Worm (Caenorhabditis elegans) whole organism, young adult: Measurements from ENCODE around the gene F02H6.3.

ENCODE experiments used
- F37B4.10 ChIP-seq: fragments of 200-800 bp; sonication (Bioruptor generic); IDR thresholded peaks from 2 replicates; pipeline ENCODE4 v1.3.6; 2022; ENCODE audit warnings: missing genetic modification characterization, missing compliant biosample characterization
- F52B5.7 ChIP-seq: sonication (generic microtip); optimal IDR thresholded peaks from 2 replicates; lab custom pipeline; 2016; ENCODE audit warnings: mild to moderate bottlenecking, missing genetic modification characterization, missing compliant biosample characterization
- F55B11.4 ChIP-seq: sonication (generic microtip); optimal IDR thresholded peaks from 2 replicates; lab custom pipeline; 2016; ENCODE audit warnings: missing compliant biosample characterization, missing genetic modification characterization, borderline replicate concordance; ENCODE audit not compliant: insufficient read depth
- F57A8.1 ChIP-seq: fragments of 200-800 bp; sonication (Bioruptor generic); optimal IDR thresholded peaks from 2 replicates; lab custom pipeline; 2018; ENCODE audit warnings: mild to moderate bottlenecking, missing genetic modification characterization, moderate library complexity, missing compliant biosample characterization
- F57C9.4 ChIP-seq: sonication (generic microtip); optimal IDR thresholded peaks from 2 replicates; lab custom pipeline; 2017; ENCODE audit warnings: mild to moderate bottlenecking, missing genetic modification characterization, missing compliant biosample characterization
- T07F8.4 ChIP-seq: sonication (generic microtip); optimal IDR thresholded peaks from 2 replicates; lab custom pipeline; 2016; ENCODE audit warnings: mild to moderate bottlenecking, missing genetic modification characterization, moderate library complexity, missing compliant biosample characterization
- aptf-2 ChIP-seq: fragments of 200-800 bp; sonication (Bioruptor generic); conservative IDR thresholded peaks from 2 replicates; pipeline ENCODE4 v1.3.6; 2022; ENCODE audit warnings: missing genetic modification reagents, missing genetic modification characterization, missing compliant biosample characterization
- attf-6 ChIP-seq: fragments of 200-800 bp; sonication (Bioruptor generic); IDR thresholded peaks from 2 replicates; pipeline ENCODE4 v1.3.6; 2022; ENCODE audit warnings: missing genetic modification reagents, missing genetic modification characterization, missing compliant biosample characterization
- ccch-3 ChIP-seq: fragments of 200-800 bp; sonication (Bioruptor generic); optimal IDR thresholded peaks from 2 replicates; lab custom pipeline; 2018; ENCODE audit warnings: mild to moderate bottlenecking, missing genetic modification characterization, missing compliant biosample characterization
- cebp-1 ChIP-seq, 2 experiments: fragments of 200-800 bp in 1 of 2; sonication (Bioruptor generic) in 1 of 2; sonication (generic microtip) in 1 of 2; IDR thresholded peaks in 1 of 2; optimal IDR thresholded peaks in 1 of 2; 2 replicates each; pipeline versions ENCODE4 v1.3.6 to Lab custom; 2017 to 2022; ENCODE audit warnings: missing compliant biosample characterization in 2 of 2, missing genetic modification characterization in 2 of 2, mild to moderate bottlenecking in 1 of 2, missing genetic modification reagents in 1 of 2, moderate library complexity in 1 of 2
- ceh-40 ChIP-seq: fragments of 200-800 bp; sonication (Bioruptor generic); IDR thresholded peaks from 2 replicates; pipeline ENCODE4 v1.3.6; 2022; ENCODE audit warnings: missing genetic modification characterization, missing compliant biosample characterization
- ceh-58 ChIP-seq: fragments of 200-800 bp; sonication (Bioruptor generic); IDR thresholded peaks from 2 replicates; pipeline ENCODE4 v1.3.6; 2022; ENCODE audit warnings: missing genetic modification characterization, missing compliant biosample characterization
- ceh-91 ChIP-seq: fragments of 200-800 bp; sonication (Bioruptor generic); IDR thresholded peaks from 2 replicates; pipeline ENCODE4 v1.3.6; 2022; ENCODE audit warnings: missing genetic modification reagents, missing genetic modification characterization, missing compliant biosample characterization
- chd-7 ChIP-seq: sonication (generic microtip); optimal IDR thresholded peaks from 2 replicates; lab custom pipeline; 2016; ENCODE audit warnings: mild to moderate bottlenecking, missing genetic modification characterization, moderate library complexity, missing compliant biosample characterization
- die-1 ChIP-seq: sonication (generic microtip); optimal IDR thresholded peaks from 2 replicates; lab custom pipeline; 2016; ENCODE audit warnings: missing genotype, mild to moderate bottlenecking, missing genetic modification characterization, missing compliant biosample characterization
- dox-1 ChIP-seq: fragments of 200-800 bp; sonication (Bioruptor generic); IDR thresholded peaks from 2 replicates; pipeline ENCODE4 v1.3.6; 2022; ENCODE audit warnings: missing genetic modification reagents, missing genetic modification characterization, missing compliant biosample characterization
- dpl-1 ChIP-seq: fragments of 150-350 bp; optimal IDR thresholded peaks from 2 replicates; lab custom pipeline; 2014; ENCODE audit warnings: missing biosample characterization, missing genetic modification reagents, missing genetic modification characterization
- egl-18 ChIP-seq: fragments of 200-800 bp; sonication (Bioruptor generic); IDR thresholded peaks from 2 replicates; pipeline ENCODE4 v1.3.6; 2022; ENCODE audit warnings: missing genetic modification reagents, missing genetic modification characterization, missing compliant biosample characterization
- ets-4 ChIP-seq: fragments of 200-800 bp; sonication (Bioruptor generic); optimal IDR thresholded peaks from 2 replicates; lab custom pipeline; 2018; ENCODE audit warnings: mild to moderate bottlenecking, missing genetic modification characterization, missing compliant biosample characterization
- hmg-20 ChIP-seq: fragments of 200-800 bp; sonication (Bioruptor generic); IDR thresholded peaks from 2 replicates; pipeline ENCODE4 v1.3.6; 2022; ENCODE audit warnings: missing genetic modification reagents, missing genetic modification characterization, missing compliant biosample characterization
- hrde-1 ChIP-seq: sonication (generic microtip); optimal IDR thresholded peaks from 2 replicates; lab custom pipeline; 2016; ENCODE audit warnings: missing genetic modification characterization, mild to moderate bottlenecking, missing compliant biosample characterization, moderate library complexity, missing genotype, missing genetic modification reagents, borderline replicate concordance
- let-526 ChIP-seq: fragments of 200-800 bp; sonication (Bioruptor generic); IDR thresholded peaks from 2 replicates; pipeline ENCODE4 v1.3.6; 2022; ENCODE audit warnings: missing genetic modification reagents, missing genetic modification characterization, missing compliant biosample characterization
- let-607 ChIP-seq, 2 experiments: fragments of 200-800 bp in 1 of 2; sonication (Bioruptor generic) in 1 of 2; sonication (generic microtip) in 1 of 2; optimal IDR thresholded peaks; 2 replicates each; lab custom pipeline; 2016 to 2018; ENCODE audit warnings: mild to moderate bottlenecking in 2 of 2, missing compliant biosample characterization in 2 of 2, missing genetic modification characterization in 2 of 2, moderate library complexity in 2 of 2, missing genotype in 1 of 2
- lsl-1 ChIP-seq: fragments of 200-800 bp; sonication (Bioruptor generic); optimal IDR thresholded peaks from 2 replicates; lab custom pipeline; 2018; ENCODE audit warnings: mild to moderate bottlenecking, missing genetic modification characterization, moderate library complexity, missing compliant biosample characterization
- madf-10 ChIP-seq: sonication (generic microtip); optimal IDR thresholded peaks from 2 replicates; lab custom pipeline; 2016; ENCODE audit warnings: mild to moderate bottlenecking, missing genetic modification characterization, missing compliant biosample characterization
- madf-3 ChIP-seq: fragments of 200-800 bp; sonication (Bioruptor generic); IDR thresholded peaks from 2 replicates; pipeline ENCODE4 v1.3.6; 2022; ENCODE audit warnings: missing genetic modification reagents, missing genetic modification characterization, missing compliant biosample characterization
- mcd-1 ChIP-seq: fragments of 200-800 bp; sonication (Bioruptor generic); IDR thresholded peaks from 2 replicates; pipeline ENCODE4 v1.3.6; 2022; ENCODE audit warnings: missing genetic modification reagents, missing genetic modification characterization, missing compliant biosample characterization
- mes-4 ChIP-seq: sonication (generic microtip); optimal IDR thresholded peaks from 2 replicates; lab custom pipeline; 2016; ENCODE audit warnings: missing genotype, missing genetic modification characterization, missing compliant biosample characterization
- nfya-2 ChIP-seq: fragments of 200-800 bp; sonication (Bioruptor generic); IDR thresholded peaks from 2 replicates; pipeline ENCODE4 v1.3.6; 2022; ENCODE audit warnings: missing genetic modification reagents, missing genetic modification characterization, missing compliant biosample characterization
- nhr-179 ChIP-seq: sonication (generic microtip); optimal IDR thresholded peaks from 2 replicates; lab custom pipeline; 2016; ENCODE audit warnings: mild to moderate bottlenecking, missing genetic modification characterization, missing compliant biosample characterization
- nhr-80 ChIP-seq: sonication (generic microtip); optimal IDR thresholded peaks from 2 replicates; lab custom pipeline; 2016; ENCODE audit warnings: missing genetic modification characterization, missing compliant biosample characterization
- sea-2 ChIP-seq: fragments of 200-800 bp; sonication (Bioruptor generic); IDR thresholded peaks from 2 replicates; pipeline ENCODE4 v1.3.6; 2022; ENCODE audit warnings: missing genetic modification characterization, missing compliant biosample characterization
- snpc-1.1 ChIP-seq: sonication (generic microtip); optimal IDR thresholded peaks from 2 replicates; lab custom pipeline; 2017; ENCODE audit warnings: missing genetic modification characterization, mild to moderate bottlenecking, missing compliant biosample characterization, antibody characterized with exemption, moderate library complexity, missing genotype, missing genetic modification reagents; ENCODE audit not compliant: insufficient read depth
- snpc-3.4 ChIP-seq: sonication (generic microtip); optimal IDR thresholded peaks from 2 replicates; lab custom pipeline; 2017; ENCODE audit warnings: missing genetic modification characterization, mild to moderate bottlenecking, missing compliant biosample characterization, antibody characterized with exemption, moderate library complexity, missing genotype, missing genetic modification reagents
- snpc-4 ChIP-seq, 5 experiments: fragments of 150-350 bp in 1 of 5; sonication (generic microtip) in 4 of 5; optimal IDR thresholded peaks; 2 replicates each; lab custom pipeline; 2014 to 2018; ENCODE audit warnings: missing genetic modification characterization in 5 of 5, missing biosample characterization in 3 of 5, antibody characterized with exemption in 2 of 5, mild to moderate bottlenecking in 2 of 5, missing compliant biosample characterization in 2 of 5, missing genotype in 2 of 5, moderate library complexity in 2 of 5, missing genetic modification reagents in 1 of 5
- somi-1 ChIP-seq: fragments of 200-800 bp; sonication (Bioruptor generic); optimal IDR thresholded peaks from 2 replicates; lab custom pipeline; 2018; ENCODE audit warnings: mild to moderate bottlenecking, missing genetic modification characterization, missing compliant biosample characterization
- unc-62 ChIP-seq: fragments of 150-350 bp; optimal IDR thresholded peaks from 2 replicates; lab custom pipeline; 2014; ENCODE audit warnings: missing biosample characterization, missing genetic modification reagents, missing genetic modification characterization
- zfh-2 ChIP-seq: fragments of 200-800 bp; sonication (Bioruptor generic); conservative IDR thresholded peaks from 2 replicates; pipeline ENCODE4 v1.3.6; 2022; ENCODE audit warnings: missing genetic modification reagents, missing genetic modification characterization, missing compliant biosample characterization
- ztf-18 ChIP-seq: sonication (generic microtip); optimal IDR thresholded peaks from 2 replicates; lab custom pipeline; 2016; ENCODE audit warnings: missing genotype, mild to moderate bottlenecking, missing genetic modification characterization, missing compliant biosample characterization
- ztf-25 ChIP-seq: fragments of 200-800 bp; sonication (Bioruptor generic); IDR thresholded peaks from 2 replicates; pipeline ENCODE4 v1.3.6; 2022; ENCODE audit warnings: missing genetic modification reagents, missing genetic modification characterization, missing compliant biosample characterization
- ztf-26 ChIP-seq: sonication (generic microtip); optimal IDR thresholded peaks from 2 replicates; lab custom pipeline; 2017; ENCODE audit warnings: missing genetic modification characterization, missing compliant biosample characterization
- ztf-28 ChIP-seq: fragments of 200-800 bp; sonication (Bioruptor generic); IDR thresholded peaks from 2 replicates; pipeline ENCODE4 v1.3.6; 2022; ENCODE audit warnings: missing genetic modification reagents, missing genetic modification characterization, missing compliant biosample characterization
- ztf-6 ChIP-seq: fragments of 200-800 bp; sonication (Bioruptor generic); IDR thresholded peaks from 2 replicates; pipeline ENCODE4 v1.3.6; 2022; ENCODE audit warnings: missing genetic modification reagents, missing genetic modification characterization, missing compliant biosample characterization

F02H6.3 gene

DNA sequence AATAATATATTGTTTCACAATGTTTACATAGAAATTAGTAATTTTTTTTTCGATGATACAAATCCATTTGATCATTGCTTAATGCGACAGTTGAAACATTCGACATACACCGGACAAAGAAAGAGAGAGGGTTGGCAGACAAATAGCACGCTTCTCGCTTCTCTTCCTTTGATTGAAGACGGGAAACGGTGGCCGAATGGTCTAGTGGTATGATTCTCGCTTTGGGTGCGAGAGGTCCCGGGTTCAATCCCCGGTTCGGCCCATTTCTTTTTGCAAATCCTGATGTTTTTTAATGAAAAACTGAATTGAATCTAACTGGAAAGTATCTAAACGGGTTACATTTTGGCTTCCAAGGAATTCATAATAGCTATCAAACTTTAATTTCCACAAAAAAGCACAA is 21.7 kb downstream of the F02H6.3 start (continued):
- no peak for TF ChIP-seq sea-2 (GFP tag; lab: Robert Waterston, UW)
- TF ChIP-seq ztf-28 (GFP tag; lab: Robert Waterston, UW) = 0 out of 2 replicates have a peak, but pooled peaks have one; percentile 61
- peak; percentile 33 for TF ChIP-seq madf-10 (tag; lab: Kevin White, UChicago)
- TF ChIP-seq somi-1 = peak; percentile 16
- no peak for TF ChIP-seq ccch-3 (GFP tag; lab: Kevin White, UChicago)
- peak; percentile 69 for TF ChIP-seq snpc-1.1 (tag; lab: Kevin White, UChicago)
- no peak for TF ChIP-seq nhr-179 (tag; lab: Kevin White, UChicago)
- 0 out of 2 replicates have a peak, but pooled peaks have one; percentile 66 for TF ChIP-seq ceh-58 (GFP tag; lab: Robert Waterston, UW)
- no peak for TF ChIP-seq let-607 (tag; optimal IDR thresholded peaks at IDR 0.05; lab: Kevin White, UChicago)
- TF ChIP-seq T07F8.4 = peak; percentile 74
- TF ChIP-seq egl-18 (GFP tag; lab: Robert Waterston, UW) = no peak
- TF ChIP-seq madf-3 (GFP tag; lab: Robert Waterston, UW) = no peak
- no peak for TF ChIP-seq zfh-2 (GFP tag; lab: Robert Waterston, UW)
- no peak; the same call in 1 of the 2 replicates for TF ChIP-seq dox-1 (GFP tag; lab: Robert Waterston, UW)
- peak; percentile 45; the same call in 1 of the 2 replicates for TF ChIP-seq cebp-1 (GFP tag; IDR thresholded peaks at IDR 0.05; lab: Robert Waterston, UW)
- no peak for TF ChIP-seq cebp-1 (tag; optimal IDR thresholded peaks at IDR 0.05; lab: Kevin White, UChicago)
- TF ChIP-seq, all 124 proteins: peak for 72

DNA sequence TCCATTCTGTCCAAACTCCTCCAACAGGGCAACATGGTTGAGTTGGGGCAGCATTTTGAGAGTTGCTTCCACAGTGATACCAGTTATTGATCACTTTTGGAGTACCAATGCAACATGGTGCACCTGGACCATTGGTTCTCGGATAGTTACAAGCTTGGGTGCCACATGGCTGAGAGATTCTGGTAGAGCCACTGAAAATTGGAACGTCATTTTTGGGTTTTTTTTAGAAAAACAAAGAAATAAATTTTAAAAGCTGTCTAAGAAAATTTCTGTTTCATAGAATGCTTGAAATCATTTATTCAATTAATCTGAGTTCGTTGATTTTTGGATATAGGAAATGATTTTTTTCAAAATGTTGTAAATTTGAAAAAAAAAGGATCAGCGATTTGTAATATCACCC is 23.9 kb downstream of the F02H6.3 start:
- TF ChIP-seq attf-6 (0 out of 2 replicates have a peak, but pooled peaks have one; percentile 21), chd-7 (tag; lab: Kevin White, UChicago) (no peak)
- TF ChIP-seq, all 124 proteins: peak for 1

DNA sequence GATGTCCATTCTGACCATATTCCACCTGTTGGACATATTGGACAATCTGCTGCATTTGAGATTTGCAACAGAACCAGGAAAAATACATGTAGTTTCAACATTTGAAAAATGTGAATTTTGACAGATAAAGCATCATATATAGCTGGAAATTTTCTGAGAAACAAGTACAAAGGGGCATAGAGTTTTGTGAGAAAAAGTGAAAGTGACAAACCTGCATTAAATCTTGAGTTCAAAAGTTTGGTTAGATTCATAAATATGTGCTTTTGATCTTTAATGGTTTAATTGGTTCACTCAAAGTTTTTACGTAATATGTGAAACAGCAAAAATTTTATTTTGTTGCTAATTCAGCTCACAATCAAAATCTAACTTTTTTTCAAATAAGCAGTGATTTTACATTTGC is 24.8 kb downstream of the F02H6.3 start, which contains the start of gene F02H6.7:
Gene F02H6.7 (minus strand): TSS at position 101 of the 400 bp plus-strand sequence.
- TF ChIP-seq snpc-3.4 (no peak), nhr-179 (tag; lab: Kevin White, UChicago) (no peak), F57A8.1 (GFP tag; lab: Kevin White, UChicago) (no peak), aptf-2 (GFP tag; lab: Robert Waterston, UW) (no peak), F55B11.4 (no peak), let-526 (no peak), mcd-1 (GFP tag; lab: Robert Waterston, UW) (no peak), egl-18 (GFP tag; lab: Robert Waterston, UW) (no peak), ceh-91 (GFP tag; lab: Robert Waterston, UW) (no peak), ceh-40 (no peak), ztf-26 (tag; lab: Kevin White, UChicago) (no peak), die-1 (tag; lab: Kevin White, UChicago) (no peak), mes-4 (tag; lab: Kevin White, UChicago) (no peak), snpc-4 (GFP tag; optimal IDR thresholded peaks at IDR 0.05; lab: Kevin White, UChicago) (no peak), snpc-4 (tag; optimal IDR thresholded peaks at IDR 0.05; lab: Kevin White, UChicago) (no peak), dpl-1 (GFP tag; lab: Kevin White, UChicago) (no peak)

DNA sequence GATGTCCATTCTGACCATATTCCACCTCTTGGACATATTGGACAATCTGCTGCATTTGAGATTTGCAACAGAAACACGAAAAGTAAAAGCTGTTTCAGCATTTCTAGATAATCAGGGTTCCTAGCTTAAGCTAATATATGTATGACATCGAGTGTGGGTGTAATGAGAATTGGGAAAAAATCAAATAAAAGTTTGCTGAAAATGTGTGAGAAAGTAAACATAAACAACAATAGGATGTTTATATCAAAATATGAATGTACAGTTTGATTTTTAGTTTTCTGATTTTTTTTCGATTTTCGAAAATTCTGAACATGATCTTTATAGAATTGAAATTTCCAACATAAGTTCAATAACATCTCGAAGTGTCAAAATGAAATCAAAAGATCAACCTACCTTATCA is 27.6 kb downstream of the F02H6.3 start, which contains the start of gene F02H6.6:
Gene F02H6.6 (minus strand): TSS at position 101 of the 400 bp plus-strand sequence.
- TF ChIP-seq nfya-2 (GFP tag; lab: Robert Waterston, UW) (no peak), unc-62 (GFP tag; lab: Kevin White, UChicago) (no peak), hmg-20 (GFP tag; lab: Robert Waterston, UW) (no peak), nhr-80 (tag; lab: Kevin White, UChicago) (no peak), cebp-1 (GFP tag; IDR thresholded peaks at IDR 0.05; lab: Robert Waterston, UW) (no peak), cebp-1 (tag; optimal IDR thresholded peaks at IDR 0.05; lab: Kevin White, UChicago) (no peak), chd-7 (tag; lab: Kevin White, UChicago) (no peak), F37B4.10 (GFP tag; lab: Robert Waterston, UW) (no peak), hrde-1 (tag; lab: Kevin White, UChicago) (no peak), ets-4 (GFP tag; lab: Kevin White, UChicago) (no peak), F52B5.7 (tag; lab: Kevin White, UChicago) (no peak), ztf-18 (no peak), ztf-25 (GFP tag; lab: Robert Waterston, UW) (no peak), mcd-1 (GFP tag; lab: Robert Waterston, UW) (no peak), lsl-1 (GFP tag; lab: Kevin White, UChicago) (no peak), F57C9.4 (tag; lab: Kevin White, UChicago) (no peak), ztf-6 (GFP tag; lab: Robert Waterston, UW) (no peak)
